Fruit fly (Drosophila melanogaster) whole organism, adult: ENCODE results near the gene AIF.

Source experiments
- CG33017 ChIP-seq: fragments of 200-800 bp; sonication (Bioruptor generic); optimal IDR thresholded peaks from 2 replicates; lab custom pipeline; 2018; ENCODE audit warnings: missing biosample characterization, mild to moderate bottlenecking, missing genetic modification characterization, moderate library complexity
- CG5204 ChIP-seq: fragments of 200-800 bp; sonication (Bioruptor generic); optimal IDR thresholded peaks from 2 replicates; lab custom pipeline; 2016; ENCODE audit warnings: missing biosample characterization, missing genetic modification characterization
- Crg-1 ChIP-seq: fragments of 200-800 bp; sonication (Bioruptor generic); optimal IDR thresholded peaks from 2 replicates; lab custom pipeline; 2016; ENCODE audit warnings: missing biosample characterization, missing genetic modification characterization
- bab1 ChIP-seq: fragments of 200-800 bp; sonication (Bioruptor generic); optimal IDR thresholded peaks from 3 replicates; lab custom pipeline; 2019; ENCODE audit warnings: missing biosample characterization, mild to moderate bottlenecking, missing genetic modification characterization, moderate library complexity
- cic ChIP-seq: fragments of 200-800 bp; sonication (Bioruptor generic); optimal IDR thresholded peaks from 2 replicates; lab custom pipeline; 2017; ENCODE audit warnings: missing biosample characterization, mild to moderate bottlenecking, missing genetic modification characterization, moderate library complexity
- kay ChIP-seq: fragments of 200-800 bp; sonication (Bioruptor generic); peaks from one replicate; lab custom pipeline; 2016; ENCODE audit warnings: missing biosample characterization, missing genetic modification characterization, borderline replicate concordance

dm6 chr2L:2144725-2145656 is 6.6 kb upstream of the AIF start, which contains the start of gene tho2:
- TF ChIP-seq Crg-1 (GFP tag; lab: Kevin White, UChicago) (no peak), cic (GFP tag; lab: Kevin White, UChicago) (no peak), CG5204 (GFP tag; lab: Kevin White, UChicago) (no peak), kay (GFP tag; lab: Kevin White, UChicago) (no peak), CG33017 (tag; lab: Kevin White, UChicago) (no peak), bab1 (GFP tag; lab: Kevin White, UChicago) (no peak)
